Fruit fly (Drosophila melanogaster): ENCODE results near the gene gny.

The gny gene

DNA sequence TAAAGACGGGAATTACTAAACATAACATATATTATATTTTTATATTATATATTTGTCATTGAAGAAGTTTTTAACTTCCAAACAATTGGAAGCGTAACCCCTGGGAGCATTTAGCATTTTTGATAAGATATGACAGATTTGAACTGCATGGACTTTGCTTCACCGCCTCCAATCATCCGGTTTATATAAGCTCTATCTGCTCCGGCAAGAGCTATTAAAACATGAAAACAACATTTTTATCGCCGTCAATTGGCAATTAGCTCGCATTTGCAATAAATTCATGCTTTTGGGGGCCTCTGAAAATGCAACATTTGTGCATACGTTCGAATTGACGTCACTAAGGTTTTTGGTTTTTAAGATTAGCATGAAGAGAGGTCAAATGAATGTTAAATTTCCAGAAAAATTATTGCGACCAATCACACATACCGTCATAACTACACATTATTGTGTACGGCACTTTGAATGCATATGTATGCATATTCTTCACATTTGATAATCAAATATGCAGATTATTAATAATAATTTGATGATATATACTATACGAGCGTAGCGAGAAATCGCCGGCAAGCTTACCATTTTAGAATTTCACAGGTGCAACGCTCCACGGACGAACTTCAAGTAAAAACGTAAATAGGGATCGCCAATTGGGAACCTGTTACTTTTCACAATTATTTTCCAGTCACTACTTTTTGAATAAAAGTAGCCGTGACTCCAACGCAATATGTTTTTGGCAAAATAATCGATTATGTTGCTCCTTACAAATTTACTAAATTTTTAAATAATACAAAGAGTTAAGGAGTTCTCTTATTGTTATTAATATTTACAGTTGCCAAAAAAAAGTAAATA is 16.0 kb downstream of the gny start, which contains the start of gene Mdh1:
TSS of gene Mdh1 (minus strand) at position 691 of the 846 bp plus-strand sequence.
- no peak for TF ChIP-seq GATAd (GFP tag; optimal IDR thresholded peaks at IDR 0.05)
- no peak for TF ChIP-seq dmrt93B (GFP tag; optimal IDR thresholded peaks at IDR 0.05)
- no peak for TF ChIP-seq HLH106 (tag; optimal IDR thresholded peaks at IDR 0.05)
- TF ChIP-seq Hr78 (GFP tag; optimal IDR thresholded peaks at IDR 0.05): no peak
- TF ChIP-seq pan (optimal IDR thresholded peaks at IDR 0.05): no peak
- TF ChIP-seq dl (GFP tag; optimal IDR thresholded peaks at IDR 0.05; ENCODE audit: insufficient read depth in 1 of 2, partially characterized antibody in 2 of 2): peak in 1 of 2 experiments; percentile 11
- TF ChIP-seq dsf (GFP tag; optimal IDR thresholded peaks at IDR 0.05; ENCODE audit: borderline replicate concordance): no peak
- TF ChIP-seq usp (GFP tag; optimal IDR thresholded peaks at IDR 0.05): no peak
- TF ChIP-seq tai (GFP tag; optimal IDR thresholded peaks at IDR 0.05): no peak
- no peak for TF ChIP-seq CG9705 (GFP tag; optimal IDR thresholded peaks at IDR 0.05)
- TF ChIP-seq brk (GFP tag; optimal IDR thresholded peaks at IDR 0.05): peak; percentile 52
- no peak for TF ChIP-seq lola (GFP tag; optimal IDR thresholded peaks at IDR 0.05)
- TF ChIP-seq Abd-B (GFP tag; optimal IDR thresholded peaks at IDR 0.05): no peak
- no peak for TF ChIP-seq Rel (GFP tag; optimal IDR thresholded peaks at IDR 0.05)
- no peak for TF ChIP-seq Rel (tag; optimal IDR thresholded peaks at IDR 0.05)
- TF ChIP-seq N (GFP tag; optimal IDR thresholded peaks at IDR 0.05): no peak
- TF ChIP-seq h (GFP tag; optimal IDR thresholded peaks at IDR 0.05): no peak
- no peak for TF ChIP-seq Dfd (GFP tag; optimal IDR thresholded peaks at IDR 0.05)
- TF ChIP-seq sage (GFP tag; optimal IDR thresholded peaks at IDR 0.05): peak; percentile 37
- no peak for TF ChIP-seq psq (GFP tag; optimal IDR thresholded peaks at IDR 0.05)
- TF ChIP-seq Mio (GFP tag; optimal IDR thresholded peaks at IDR 0.05): no peak
- no peak for TF ChIP-seq br (GFP tag; optimal IDR thresholded peaks at IDR 0.05)
- no peak for TF ChIP-seq jim (GFP tag; optimal IDR thresholded peaks at IDR 0.05)
- no peak for TF ChIP-seq Dif (GFP tag; optimal IDR thresholded peaks at IDR 0.05; ENCODE audit: partially characterized antibody)
- peak; percentile 14 for TF ChIP-seq OdsH (GFP tag; optimal IDR thresholded peaks at IDR 0.05)
- no peak for TF ChIP-seq fru (GFP tag; optimal IDR thresholded peaks at IDR 0.05)
- no peak for TF ChIP-seq CrebA (GFP tag; optimal IDR thresholded peaks at IDR 0.05; ENCODE audit: borderline replicate concordance)
- peak; percentile 13 for TF ChIP-seq rgr (GFP tag; optimal IDR thresholded peaks at IDR 0.05)
- TF ChIP-seq Hnf4 (GFP tag; optimal IDR thresholded peaks at IDR 0.05): peak; percentile 10
- TF ChIP-seq Sp1 (GFP tag; optimal IDR thresholded peaks at IDR 0.05): no peak
- TF ChIP-seq ey (GFP tag; optimal IDR thresholded peaks at IDR 0.05): no peak
- peak; percentile 6 for TF ChIP-seq woc (GFP tag; optimal IDR thresholded peaks at IDR 0.05)
- TF ChIP-seq Hr83 (GFP tag; optimal IDR thresholded peaks at IDR 0.05; ENCODE audit: poor library complexity, severe bottlenecking): no peak

DNA sequence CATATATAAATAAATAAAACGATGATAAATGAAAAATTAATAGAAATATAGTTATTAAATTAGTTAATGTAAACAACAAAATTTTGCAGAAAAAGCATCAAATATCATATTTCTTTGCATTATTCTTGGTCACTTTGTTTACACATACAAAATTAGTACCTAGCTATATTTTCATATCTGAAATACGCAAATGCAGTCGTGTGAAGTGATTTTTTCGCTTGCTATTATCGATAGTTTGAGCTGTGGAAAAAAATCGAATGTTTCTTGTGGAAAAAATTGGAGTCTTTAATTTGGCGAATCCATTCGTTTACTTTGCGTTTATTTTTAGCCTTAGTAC is 16.6 kb downstream of the gny start, which contains the start of gene Cnot4:
TSS of gene Cnot4 (plus strand) at position 229 of the 337 bp plus-strand sequence.
- TF ChIP-seq Vsx2 (GFP tag; optimal IDR thresholded peaks at IDR 0.05; ENCODE audit: partially characterized antibody) (no peak), woc (GFP tag; optimal IDR thresholded peaks at IDR 0.05) (peak; percentile 13), ey (GFP tag; optimal IDR thresholded peaks at IDR 0.05) (no peak), Hnf4 (GFP tag; optimal IDR thresholded peaks at IDR 0.05) (no peak), pan (optimal IDR thresholded peaks at IDR 0.05) (no peak), CG9705 (GFP tag; optimal IDR thresholded peaks at IDR 0.05) (no peak), Myc (optimal IDR thresholded peaks at IDR 0.05) (peak; percentile 53)

dm6 chr2L:10396877-10397587 is 17.1 kb downstream of the gny start:
- TF ChIP-seq tai (GFP tag; optimal IDR thresholded peaks at IDR 0.05) (peak; percentile 4), Abd-B (GFP tag; optimal IDR thresholded peaks at IDR 0.05) (no peak), Jra (GFP tag; optimal IDR thresholded peaks at IDR 0.05) (peak; percentile 36), Rel (GFP tag; optimal IDR thresholded peaks at IDR 0.05) (no peak), Rel (tag; optimal IDR thresholded peaks at IDR 0.05) (no peak)

Measured in whole organism, wandering third instar larva.